Worm (Caenorhabditis elegans) whole organism, L4 larva: ENCODE data around the gene K08E7.4.
A peak's percentile ranks its signal among the peaks of the same experiment; 100 is the strongest.

Experiments used
- aha-1 ChIP-seq: fragments of 150-350 bp; peaks from one replicate; lab custom pipeline; 2014; ENCODE audit warnings: missing biosample characterization, missing genetic modification characterization
- hlh-30 ChIP-seq: sonication (generic microtip); optimal IDR thresholded peaks from 2 replicates; lab custom pipeline; 2017; ENCODE audit warnings: antibody characterized with exemption, mild to moderate bottlenecking, missing genetic modification characterization, missing compliant biosample characterization; ENCODE audit not compliant: insufficient read depth
- jun-1 ChIP-seq: fragments of 150-350 bp; optimal IDR thresholded peaks from 2 replicates; lab custom pipeline; 2014; ENCODE audit warnings: missing biosample characterization, missing genetic modification reagents, missing genetic modification characterization
- mep-1 ChIP-seq: fragments of 150-350 bp; sonication (generic microtip); optimal IDR thresholded peaks from 3 replicates; lab custom pipeline; 2014; ENCODE audit warnings: missing biosample characterization, missing genetic modification characterization
- nhr-11 ChIP-seq: fragments of 150-350 bp; optimal IDR thresholded peaks from 2 replicates; lab custom pipeline; 2014; ENCODE audit warnings: missing biosample characterization, missing genetic modification characterization
- pha-4 ChIP-seq, 2 experiments: fragments of 150-350 bp in 1 of 2; fragments of 200-800 bp in 1 of 2; sonication (Bioruptor generic) in 1 of 2; IDR thresholded peaks in 1 of 2; optimal IDR thresholded peaks in 1 of 2; 2 replicates each; pipeline versions ENCODE4 v1.3.6 to Lab custom; 2014 to 2022; ENCODE audit warnings: missing genetic modification characterization in 2 of 2, missing genetic modification reagents in 2 of 2, missing biosample characterization in 1 of 2, missing compliant biosample characterization in 1 of 2
- pqm-1 ChIP-seq: sonication (generic microtip); optimal IDR thresholded peaks from 2 replicates; lab custom pipeline; 2017; ENCODE audit warnings: missing biosample characterization, missing genetic modification characterization
- rbr-2 ChIP-seq: sonication (generic microtip); optimal IDR thresholded peaks from 2 replicates; lab custom pipeline; 2016; ENCODE audit warnings: missing genotype, missing genetic modification characterization, missing compliant biosample characterization
- unc-130 ChIP-seq: sonication (generic microtip); optimal IDR thresholded peaks from 2 replicates; lab custom pipeline; 2016; ENCODE audit warnings: missing genetic modification reagents, missing genetic modification characterization, missing compliant biosample characterization
- zfp-2 ChIP-seq: sonication (generic microtip); optimal IDR thresholded peaks from 2 replicates; lab custom pipeline; 2016; ENCODE audit warnings: mild to moderate bottlenecking, missing genetic modification characterization, missing compliant biosample characterization
- ztf-11 ChIP-seq: fragments of 150-350 bp; optimal IDR thresholded peaks from 2 replicates; lab custom pipeline; 2014; ENCODE audit warnings: missing biosample characterization, missing genetic modification characterization

DNA sequence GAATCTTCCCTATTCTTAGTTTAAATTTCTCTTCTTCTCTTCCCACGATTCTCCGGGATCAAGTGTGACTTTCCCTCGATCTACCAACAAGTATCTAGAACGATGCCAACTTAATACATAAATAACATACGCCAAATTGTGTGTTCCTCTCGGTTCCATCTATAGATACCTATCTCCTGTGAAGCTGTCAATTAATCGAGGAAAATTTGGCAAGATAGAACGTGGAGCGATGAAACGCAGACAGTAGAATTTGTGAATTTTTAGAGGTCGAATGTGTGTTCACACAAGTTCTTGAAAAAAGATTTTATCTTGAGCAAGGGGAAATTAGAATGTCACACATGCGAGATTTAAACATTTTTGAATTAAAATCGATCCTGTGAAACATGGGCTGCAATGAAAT is 39.5 kb downstream of the K08E7.4 start:
- no peak for TF ChIP-seq unc-130 (GFP tag; lab: Kevin White, UChicago)
- TF ChIP-seq rbr-2 (tag; lab: Kevin White, UChicago), result no peak
- no peak for TF ChIP-seq pqm-1 (tag; lab: Kevin White, UChicago)
- no peak for TF ChIP-seq jun-1 (tag; lab: Kevin White, UChicago)
- TF ChIP-seq mep-1 (tag; lab: Kevin White, UChicago), result no peak
- peak; percentile 21 for TF ChIP-seq aha-1 (tag; lab: Kevin White, UChicago)
- TF ChIP-seq pha-4 (GFP tag; IDR thresholded peaks at IDR 0.05; lab: Robert Waterston, UW), result no peak
- TF ChIP-seq pha-4 (tag; optimal IDR thresholded peaks at IDR 0.05; lab: Kevin White, UChicago), result no peak
- no peak for TF ChIP-seq ztf-11 (tag; lab: Kevin White, UChicago)
- TF ChIP-seq nhr-11 (tag; lab: Kevin White, UChicago), result no peak
- no peak for TF ChIP-seq hlh-30 (tag; lab: Kevin White, UChicago)
- no peak for TF ChIP-seq zfp-2 (tag; lab: Kevin White, UChicago)
